Fruit fly (Drosophila melanogaster) whole organism, embryonic: ENCODE results near the gene CG31358.

ENCODE experiments used
- CG10979 ChIP-seq: fragments of 200-800 bp; sonication (Bioruptor generic); optimal IDR thresholded peaks from 2 replicates; lab custom pipeline; 2018; ENCODE audit warnings: missing biosample characterization, mild to moderate bottlenecking, missing genetic modification characterization, moderate library complexity
- CG12155 ChIP-seq: fragments of 200-800 bp; sonication (Bioruptor generic); optimal IDR thresholded peaks from 3 replicates; lab custom pipeline; 2016; ENCODE audit warnings: missing biosample characterization, missing genetic modification characterization
- CG12942 ChIP-seq: fragments of 200-800 bp; sonication (Bioruptor generic); optimal IDR thresholded peaks from 3 replicates; lab custom pipeline; 2016; ENCODE audit warnings: missing biosample characterization, missing genetic modification characterization
- CG13775 ChIP-seq: fragments of 200-800 bp; sonication (Bioruptor generic); optimal IDR thresholded peaks from 3 replicates; lab custom pipeline; 2017; ENCODE audit warnings: missing biosample characterization, mild to moderate bottlenecking, missing genetic modification characterization
- CG14050 ChIP-seq: fragments of 200-800 bp; sonication (Bioruptor generic); IDR thresholded peaks from 3 replicates; pipeline ENCODE4 v1.3.6; 2022; ENCODE audit warnings: missing biosample characterization, missing genetic modification characterization
- CG2120 ChIP-seq: fragments of 200-800 bp; sonication (Bioruptor generic); optimal IDR thresholded peaks from 3 replicates; lab custom pipeline; 2016; ENCODE audit warnings: missing biosample characterization, missing genetic modification characterization
- CG2202 ChIP-seq: fragments of 200-800 bp; sonication (Bioruptor generic); optimal IDR thresholded peaks from 2 replicates; lab custom pipeline; 2018; ENCODE audit warnings: missing biosample characterization, mild to moderate bottlenecking, missing genetic modification characterization
- CG30020 ChIP-seq: fragments of 200-800 bp; optimal IDR thresholded peaks from 2 replicates; lab custom pipeline; 2019; ENCODE audit warnings: missing biosample characterization, mild to moderate bottlenecking, missing genetic modification characterization, moderate library complexity
- CG30431 ChIP-seq: fragments of 200-800 bp; sonication (Bioruptor generic); optimal IDR thresholded peaks from 2 replicates; lab custom pipeline; 2017; ENCODE audit warnings: missing biosample characterization, missing genetic modification characterization
- CG31388 ChIP-seq: fragments of 200-800 bp; sonication (Bioruptor generic); optimal IDR thresholded peaks from 2 replicates; lab custom pipeline; 2016; ENCODE audit warnings: missing biosample characterization, missing genetic modification characterization
- CG32772 ChIP-seq: fragments of 200-800 bp; sonication (Bioruptor generic); IDR thresholded peaks from 2 replicates; pipeline ENCODE4 v1.3.6; 2022; ENCODE audit warnings: missing biosample characterization, missing genetic modification characterization
- CG34376 ChIP-seq: fragments of 200-800 bp; sonication (Bioruptor generic); optimal IDR thresholded peaks from 2 replicates; lab custom pipeline; 2018; ENCODE audit warnings: missing biosample characterization, mild to moderate bottlenecking, missing genetic modification characterization
- CG4707 ChIP-seq: fragments of 200-800 bp; sonication (Bioruptor generic); optimal IDR thresholded peaks from 2 replicates; lab custom pipeline; 2018; ENCODE audit warnings: missing biosample characterization, mild to moderate bottlenecking, missing genetic modification characterization, moderate library complexity
- CG5953 ChIP-seq: fragments of 200-800 bp; sonication (Bioruptor generic); IDR thresholded peaks from 2 replicates; pipeline ENCODE4 v1.3.6; 2022; ENCODE audit warnings: missing biosample characterization, missing genetic modification characterization
- CG7745 ChIP-seq: fragments of 200-800 bp; sonication (Bioruptor generic); optimal IDR thresholded peaks from 2 replicates; lab custom pipeline; 2018; ENCODE audit warnings: missing biosample characterization, mild to moderate bottlenecking, missing genetic modification characterization, moderate library complexity
- CG7928 ChIP-seq: fragments of 200-800 bp; sonication (Bioruptor generic); optimal IDR thresholded peaks from 2 replicates; lab custom pipeline; 2017; ENCODE audit warnings: missing biosample characterization, mild to moderate bottlenecking, missing genetic modification characterization
- CG8388 ChIP-seq: fragments of 200-800 bp; sonication (Bioruptor generic); optimal IDR thresholded peaks from 2 replicates; lab custom pipeline; 2019; ENCODE audit warnings: missing biosample characterization, mild to moderate bottlenecking, missing genetic modification characterization, moderate library complexity
- CG9817 ChIP-seq: fragments of 200-800 bp; sonication (Bioruptor generic); optimal IDR thresholded peaks from 2 replicates; lab custom pipeline; 2018; ENCODE audit warnings: missing biosample characterization, mild to moderate bottlenecking, missing genetic modification characterization, moderate library complexity
- CG9932 ChIP-seq: fragments of 200-800 bp; sonication (Bioruptor generic); IDR thresholded peaks from 2 replicates; pipeline ENCODE4 v1.3.6; 2022; ENCODE audit warnings: missing biosample characterization, missing genetic modification characterization
- Camta ChIP-seq: fragments of 200-800 bp; sonication (Bioruptor generic); optimal IDR thresholded peaks from 2 replicates; lab custom pipeline; 2016; ENCODE audit warnings: missing biosample characterization, missing genetic modification characterization
- Dbx ChIP-seq: fragments of 200-800 bp; sonication (Bioruptor generic); IDR thresholded peaks from 3 replicates; pipeline ENCODE4 v1.3.6; 2022; ENCODE audit warnings: missing biosample characterization, missing genetic modification characterization
- Deaf1 ChIP-seq: fragments of 200-800 bp; optimal IDR thresholded peaks from 3 replicates; lab custom pipeline; 2019; ENCODE audit warnings: missing biosample characterization, mild to moderate bottlenecking, missing genetic modification characterization, moderate library complexity
- Dll ChIP-seq: fragments of 200-800 bp; sonication (Bioruptor generic); IDR thresholded peaks from 4 replicates; pipeline ENCODE4 v1.3.6; 2022; ENCODE audit warnings: missing biosample characterization, missing genetic modification characterization; ENCODE audit not compliant: partially characterized antibody
- Drgx ChIP-seq: fragments of 200-800 bp; sonication (Bioruptor generic); IDR thresholded peaks from 2 replicates; pipeline ENCODE4 v1.3.6; 2022; ENCODE audit warnings: missing biosample characterization, missing genetic modification characterization
- Hr3 ChIP-seq: fragments of 200-800 bp; sonication (Bioruptor generic); optimal IDR thresholded peaks from 3 replicates; lab custom pipeline; 2016; ENCODE audit warnings: missing biosample characterization, missing genetic modification characterization
- Hr78 ChIP-seq, 2 experiments: fragments of 200-800 bp in 1 of 2; fragments of >200 bp in 1 of 2; sonication (Bioruptor generic) in 1 of 2; optimal IDR thresholded peaks; 2 replicates each; lab custom pipeline; 2017 to 2019; ENCODE audit warnings: missing biosample characterization in 2 of 2, missing genetic modification characterization in 2 of 2, mild to moderate bottlenecking in 1 of 2, moderate library complexity in 1 of 2
- NC2β ChIP-seq: fragments of 200-800 bp; sonication (Bioruptor generic); optimal IDR thresholded peaks from 2 replicates; lab custom pipeline; 2016; ENCODE audit warnings: missing biosample characterization, missing genetic modification characterization
- Nf-YA ChIP-seq: fragments of 200-800 bp; sonication (Bioruptor generic); IDR thresholded peaks from 2 replicates; pipeline ENCODE4 v1.3.6; 2022; ENCODE audit warnings: missing biosample characterization, missing genetic modification characterization
- Nf-YB ChIP-seq: fragments of 200-800 bp; sonication (Bioruptor generic); optimal IDR thresholded peaks from 3 replicates; lab custom pipeline; 2019; ENCODE audit warnings: missing biosample characterization, mild to moderate bottlenecking, missing genetic modification characterization, moderate library complexity
- Ravus ChIP-seq: fragments of 200-800 bp; sonication (Bioruptor generic); IDR thresholded peaks from 2 replicates; pipeline ENCODE4 v1.3.6; 2022; ENCODE audit warnings: missing biosample characterization, missing genetic modification characterization
- Six4 ChIP-seq: fragments of 200-800 bp; sonication (Bioruptor generic); optimal IDR thresholded peaks from 2 replicates; lab custom pipeline; 2016; ENCODE audit warnings: missing biosample characterization, missing genetic modification characterization
- TFAM ChIP-seq: fragments of 200-800 bp; sonication (Bioruptor generic); optimal IDR thresholded peaks from 2 replicates; lab custom pipeline; 2017; ENCODE audit warnings: missing biosample characterization, missing genetic modification characterization, inconsistent platforms
- bowl ChIP-seq: fragments of 200-800 bp; sonication (Bioruptor generic); IDR thresholded peaks from 2 replicates; pipeline ENCODE4 v1.3.6; 2022; ENCODE audit warnings: missing biosample characterization, missing genetic modification characterization
- cad ChIP-seq: fragments of >200 bp; optimal IDR thresholded peaks from 2 replicates; lab custom pipeline; 2017; ENCODE audit warnings: missing biosample characterization, missing genetic modification characterization
- crol ChIP-seq: fragments of 200-800 bp; sonication (Bioruptor generic); IDR thresholded peaks from 2 replicates; pipeline ENCODE4 v1.3.6; 2022; ENCODE audit warnings: missing biosample characterization, missing genetic modification characterization
- fd96Cb ChIP-seq: fragments of 200-800 bp; sonication (Bioruptor generic); optimal IDR thresholded peaks from 2 replicates; lab custom pipeline; 2018; ENCODE audit warnings: missing biosample characterization, mild to moderate bottlenecking, missing genetic modification characterization, moderate library complexity
- ftz-f1 ChIP-seq: fragments of 200-800 bp; sonication (Bioruptor generic); optimal IDR thresholded peaks from 2 replicates; lab custom pipeline; 2016; ENCODE audit warnings: missing biosample characterization, missing genetic modification characterization
- fu2 ChIP-seq: fragments of 200-800 bp; sonication (Bioruptor generic); optimal IDR thresholded peaks from 2 replicates; lab custom pipeline; 2016; ENCODE audit warnings: missing biosample characterization, missing genetic modification characterization
- gfzf ChIP-seq: fragments of 200-800 bp; sonication (Bioruptor generic); optimal IDR thresholded peaks from 2 replicates; lab custom pipeline; 2016; ENCODE audit warnings: missing biosample characterization, mild to moderate bottlenecking, missing genetic modification characterization, moderate library complexity
- gro ChIP-seq: fragments of 200-800 bp; sonication (Bioruptor generic); optimal IDR thresholded peaks from 2 replicates; lab custom pipeline; 2016; ENCODE audit warnings: missing biosample characterization, missing genetic modification characterization
- gsb-n ChIP-seq: fragments of 200-800 bp; sonication (Bioruptor generic); optimal IDR thresholded peaks from 3 replicates; lab custom pipeline; 2018; ENCODE audit warnings: missing biosample characterization, mild to moderate bottlenecking, missing genetic modification characterization
- ham ChIP-seq: fragments of 200-800 bp; sonication (Bioruptor generic); IDR thresholded peaks from 2 replicates; pipeline ENCODE4 v1.3.6; 2022; ENCODE audit warnings: missing biosample characterization, missing genetic modification characterization
- mirr ChIP-seq: fragments of 200-800 bp; sonication (Bioruptor generic); optimal IDR thresholded peaks from 3 replicates; lab custom pipeline; 2018; ENCODE audit warnings: missing biosample characterization, mild to moderate bottlenecking, missing genetic modification characterization
- p53 ChIP-seq: fragments of 200-800 bp; sonication (Bioruptor generic); optimal IDR thresholded peaks from 2 replicates; lab custom pipeline; 2016; ENCODE audit warnings: missing biosample characterization, missing genetic modification characterization
- pnt ChIP-seq: fragments of 200-800 bp; sonication (Bioruptor generic); optimal IDR thresholded peaks from 3 replicates; lab custom pipeline; 2016; ENCODE audit warnings: missing biosample characterization, missing genetic modification characterization
- ranshi ChIP-seq: fragments of 200-800 bp; sonication (Bioruptor generic); IDR thresholded peaks from 2 replicates; pipeline ENCODE4 v1.3.6; 2022; ENCODE audit warnings: missing biosample characterization, missing genetic modification characterization
- repo ChIP-seq: fragments of 200-800 bp; sonication (Bioruptor generic); optimal IDR thresholded peaks from 2 replicates; lab custom pipeline; 2016; ENCODE audit warnings: missing biosample characterization, missing genetic modification characterization
- sob ChIP-seq: fragments of 200-800 bp; sonication (Bioruptor generic); IDR thresholded peaks from 2 replicates; pipeline ENCODE4 v1.3.6; 2022; ENCODE audit warnings: missing biosample characterization, missing genetic modification characterization
- stwl ChIP-seq: fragments of 200-800 bp; sonication (Bioruptor generic); optimal IDR thresholded peaks from 3 replicates; lab custom pipeline; 2018; ENCODE audit warnings: missing biosample characterization, mild to moderate bottlenecking, missing genetic modification characterization, moderate library complexity
- trem ChIP-seq: fragments of 200-800 bp; optimal IDR thresholded peaks from 3 replicates; lab custom pipeline; 2019; ENCODE audit warnings: missing biosample characterization, mild to moderate bottlenecking, missing genetic modification characterization, moderate library complexity
- wor ChIP-seq: fragments of 200-800 bp; sonication (Bioruptor generic); IDR thresholded peaks from 2 replicates; pipeline ENCODE4 v1.3.6; 2022; ENCODE audit warnings: missing biosample characterization, missing genetic modification characterization

The CG31358 gene

DNA sequence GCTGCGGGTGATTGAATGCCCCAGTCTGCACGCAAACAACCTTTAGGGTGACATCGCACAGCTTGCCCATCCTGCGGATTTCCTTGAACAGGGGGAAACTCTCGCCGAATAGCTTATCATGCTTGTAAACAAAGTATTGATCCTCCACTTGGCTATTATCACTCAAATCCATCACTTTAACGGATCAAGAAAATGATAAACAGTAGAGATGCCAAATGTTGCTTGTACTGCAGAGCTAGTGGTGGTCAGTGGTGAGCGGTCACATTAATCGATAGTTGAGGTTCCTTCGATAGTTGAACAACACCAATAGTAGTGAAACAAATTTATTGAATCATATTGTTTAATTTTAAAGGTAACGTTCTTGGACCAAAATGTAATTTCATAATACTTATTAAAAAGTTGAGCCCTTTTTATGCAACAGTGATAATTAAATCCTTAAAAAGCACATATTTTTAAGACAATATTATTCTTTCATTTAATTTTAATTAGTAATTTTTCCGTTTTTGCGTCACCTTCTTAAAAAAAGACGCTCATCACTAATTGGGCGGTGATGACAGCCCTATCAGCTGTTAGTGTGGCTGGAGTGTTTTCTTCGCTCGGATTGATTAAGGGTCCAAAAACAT is 21.2 kb downstream of the CG31358 start, which contains the start of the genes KLHL18 and GCC185 (continued):
- TF ChIP-seq repo (GFP tag; lab: Kevin White, UChicago): no peak
- no peak for TF ChIP-seq TFAM (GFP tag; lab: Kevin White, UChicago)
- no peak for TF ChIP-seq CG34376 (GFP tag; lab: Kevin White, UChicago)
- peak; percentile 68 for TF ChIP-seq CG30020 (tag; lab: Kevin White, UChicago)
- peak; percentile 44 for TF ChIP-seq Nf-YB (GFP tag; lab: Kevin White, UChicago)
- TF ChIP-seq ftz-f1 (GFP tag; lab: Kevin White, UChicago): no peak
- TF ChIP-seq fu2 (GFP tag; lab: Kevin White, UChicago): peak; percentile 31
- no peak for TF ChIP-seq CG7745 (tag; lab: Kevin White, UChicago)
- no peak for TF ChIP-seq Hr78 (GFP tag; optimal IDR thresholded peaks at IDR 0.05; lab: Kevin White, UChicago)
- TF ChIP-seq Hr3 (GFP tag; lab: Kevin White, UChicago): peak; percentile 91
- TF ChIP-seq wor: no peak
- TF ChIP-seq mirr (GFP tag; lab: Kevin White, UChicago): no peak
- no peak for TF ChIP-seq crol (GFP tag; lab: Robert Waterston, UW)
- TF ChIP-seq CG2120: peak; percentile 87
- peak; percentile 31 for TF ChIP-seq gfzf
- TF ChIP-seq Camta (GFP tag; lab: Kevin White, UChicago): peak; percentile 61
- peak; percentile 30; the same call in 1 of the 2 replicates for TF ChIP-seq Drgx
- peak; percentile 83 for TF ChIP-seq CG12155
- TF ChIP-seq Dbx (GFP tag; lab: Robert Waterston, UW): peak; percentile 88; the same call in 2 of the 3 replicates
- TF ChIP-seq CG8388 (GFP tag; lab: Kevin White, UChicago): no peak
- TF ChIP-seq CG5953 (GFP tag; lab: Robert Waterston, UW): no peak
- no peak for TF ChIP-seq ham (GFP tag; lab: Robert Waterston, UW)
- peak; percentile 83 for TF ChIP-seq trem (tag; lab: Kevin White, UChicago)
- TF ChIP-seq CG9932 (GFP tag; lab: Robert Waterston, UW): peak; percentile 88
- peak; percentile 81 for TF ChIP-seq sob (GFP tag; lab: Robert Waterston, UW)
- TF ChIP-seq Ravus: no peak
- peak; percentile 64 for TF ChIP-seq Six4 (GFP tag; lab: Kevin White, UChicago)
- TF ChIP-seq bowl (GFP tag; lab: Robert Waterston, UW): no peak
- no peak for TF ChIP-seq CG30431 (GFP tag; lab: Kevin White, UChicago)
- peak; percentile 76; the same call in 1 of the 2 replicates for TF ChIP-seq ranshi (GFP tag; lab: Robert Waterston, UW)
- peak; percentile 90 for TF ChIP-seq Dll (GFP tag; lab: Robert Waterston, UW)
- TF ChIP-seq CG32772 (GFP tag; lab: Robert Waterston, UW): peak; percentile 79
- TF ChIP-seq CG14050 (GFP tag; lab: Robert Waterston, UW): no peak
- no peak for TF ChIP-seq Nf-YA (GFP tag; lab: Robert Waterston, UW)
- TF ChIP-seq cad (GFP tag; lab: Kevin White, UChicago): no peak
- peak; percentile 79 for TF ChIP-seq fd96Cb (tag; lab: Kevin White, UChicago)
- peak; percentile 22 for TF ChIP-seq CG7928 (GFP tag; lab: Kevin White, UChicago)
- TF ChIP-seq stwl (tag; lab: Kevin White, UChicago): peak; percentile 56
- no peak for TF ChIP-seq Deaf1 (tag; lab: Kevin White, UChicago)
- TF ChIP-seq CG12942: peak; percentile 82
- TF ChIP-seq CG4707: no peak
- no peak for TF ChIP-seq CG2202 (tag; lab: Kevin White, UChicago)
- peak; percentile 88 for TF ChIP-seq CG9817 (tag; lab: Kevin White, UChicago)
- peak; percentile 81 for TF ChIP-seq CG13775 (GFP tag; lab: Kevin White, UChicago)
- peak; percentile 38 for TF ChIP-seq CG31388 (GFP tag; lab: Kevin White, UChicago)
- TF ChIP-seq gro (GFP tag; lab: Kevin White, UChicago): peak; percentile 64
- peak; percentile 66 for TF ChIP-seq CG10979
- TF ChIP-seq gsb-n (tag; lab: Kevin White, UChicago): no peak
- TF ChIP-seq p53: no peak
- peak; percentile 60 for TF ChIP-seq pnt (GFP tag; lab: Kevin White, UChicago)
- TF ChIP-seq NC2β (GFP tag; lab: Kevin White, UChicago): no peak
